Worm (Caenorhabditis elegans) whole organism, L4 larva: ENCODE results near the gene F46C5.7.

Source experiments
- F10B5.3 ChIP-seq: sonication (generic microtip); optimal IDR thresholded peaks from 2 replicates; lab custom pipeline; 2016; ENCODE audit warnings: mild to moderate bottlenecking, missing genetic modification characterization, missing compliant biosample characterization
- F37D6.2 ChIP-seq: sonication (generic microtip); optimal IDR thresholded peaks from 2 replicates; lab custom pipeline; 2016; ENCODE audit warnings: mild to moderate bottlenecking, missing genetic modification characterization, missing compliant biosample characterization
- F49E8.2 ChIP-seq: sonication (generic microtip); optimal IDR thresholded peaks from 2 replicates; lab custom pipeline; 2016; ENCODE audit warnings: missing compliant biosample characterization, mild to moderate bottlenecking, missing genetic modification characterization, borderline replicate concordance
- T20F7.1 ChIP-seq: fragments of 200-800 bp; sonication (Bioruptor generic); optimal IDR thresholded peaks from 2 replicates; lab custom pipeline; 2018; ENCODE audit warnings: mild to moderate bottlenecking, missing genetic modification characterization, missing compliant biosample characterization
- ZK337.2 ChIP-seq: fragments of 200-800 bp; sonication (Bioruptor generic); IDR thresholded peaks from 2 replicates; pipeline ENCODE4 v1.3.6; 2022; ENCODE audit warnings: missing genetic modification reagents, missing genetic modification characterization, missing compliant biosample characterization
- ZK546.5 ChIP-seq, 2 experiments: sonication (generic microtip); optimal IDR thresholded peaks; 2 replicates each; lab custom pipeline; 2017; ENCODE audit warnings: missing biosample characterization in 2 of 2, missing genetic modification characterization in 2 of 2
- aha-1 ChIP-seq: fragments of 150-350 bp; peaks from one replicate; lab custom pipeline; 2014; ENCODE audit warnings: missing biosample characterization, missing genetic modification characterization
- arid-1 ChIP-seq: fragments of 200-800 bp; sonication (Bioruptor generic); conservative IDR thresholded peaks from 2 replicates; pipeline ENCODE4 v1.3.6; 2022; ENCODE audit warnings: missing genetic modification reagents, missing genetic modification characterization, missing compliant biosample characterization
- ceh-20 ChIP-seq: fragments of 200-800 bp; sonication (Bioruptor generic); IDR thresholded peaks from 2 replicates; pipeline ENCODE4 v1.3.6; 2022; ENCODE audit warnings: missing genetic modification reagents, missing genetic modification characterization, missing compliant biosample characterization
- ceh-32 ChIP-seq: sonication (generic microtip); optimal IDR thresholded peaks from 2 replicates; lab custom pipeline; 2016; ENCODE audit warnings: mild to moderate bottlenecking, missing genetic modification characterization, missing compliant biosample characterization; ENCODE audit not compliant: poor library complexity
- ces-1 ChIP-seq: fragments of 150-350 bp; sonication (generic microtip); optimal IDR thresholded peaks from 4 replicates; lab custom pipeline; 2014; ENCODE audit warnings: missing biosample characterization, missing genetic modification reagents, missing genetic modification characterization
- cey-2 ChIP-seq: sonication (generic microtip); optimal IDR thresholded peaks from 3 replicates; lab custom pipeline; 2017; ENCODE audit warnings: missing genetic modification characterization, mild to moderate bottlenecking, missing compliant biosample characterization, antibody characterized with exemption, borderline replicate concordance; ENCODE audit not compliant: insufficient read depth
- ctbp-1 ChIP-seq: fragments of 200-800 bp; sonication (Bioruptor generic); IDR thresholded peaks from 2 replicates; pipeline ENCODE4 v1.3.6; 2022; ENCODE audit warnings: missing genetic modification reagents, missing genetic modification characterization, missing compliant biosample characterization
- daf-16 ChIP-seq, 3 experiments: sonication (generic microtip); optimal IDR thresholded peaks; 2 replicates each; lab custom pipeline; 2016 to 2017; ENCODE audit warnings: missing genetic modification characterization in 3 of 3, missing genetic modification reagents in 3 of 3, mild to moderate bottlenecking in 2 of 3, missing compliant biosample characterization in 2 of 3, missing biosample characterization in 1 of 3, moderate library complexity in 1 of 3
- dmd-8 ChIP-seq: fragments of 200-800 bp; sonication (Bioruptor generic); IDR thresholded peaks from 2 replicates; pipeline ENCODE4 v1.3.6; 2022; ENCODE audit warnings: missing genetic modification characterization, missing compliant biosample characterization
- dmd-9 ChIP-seq: fragments of 200-800 bp; sonication (Bioruptor generic); IDR thresholded peaks from 2 replicates; pipeline ENCODE4 v1.3.6; 2022; ENCODE audit warnings: missing genetic modification reagents, missing genetic modification characterization, missing compliant biosample characterization
- duxl-1 ChIP-seq: sonication (generic microtip); optimal IDR thresholded peaks from 2 replicates; lab custom pipeline; 2016; ENCODE audit warnings: mild to moderate bottlenecking, missing genetic modification characterization, moderate library complexity, missing compliant biosample characterization; ENCODE audit not compliant: poor library complexity
- egl-27 ChIP-seq: sonication (generic microtip); optimal IDR thresholded peaks from 3 replicates; lab custom pipeline; 2017; ENCODE audit warnings: missing biosample characterization, missing genetic modification reagents, missing genetic modification characterization
- fkh-10 ChIP-seq: fragments of 150-350 bp; optimal IDR thresholded peaks from 2 replicates; lab custom pipeline; 2014; ENCODE audit warnings: missing biosample characterization, missing genetic modification reagents, missing genetic modification characterization
- hlh-11 ChIP-seq: fragments of 200-800 bp; sonication (Bioruptor generic); optimal IDR thresholded peaks from 2 replicates; lab custom pipeline; 2018; ENCODE audit warnings: mild to moderate bottlenecking, missing genetic modification characterization, missing compliant biosample characterization
- hlh-30 ChIP-seq: sonication (generic microtip); optimal IDR thresholded peaks from 2 replicates; lab custom pipeline; 2017; ENCODE audit warnings: antibody characterized with exemption, mild to moderate bottlenecking, missing genetic modification characterization, missing compliant biosample characterization; ENCODE audit not compliant: insufficient read depth
- hmg-1.1 ChIP-seq: fragments of 200-800 bp; sonication (Bioruptor generic); IDR thresholded peaks from 2 replicates; pipeline ENCODE4 v1.3.6; 2022; ENCODE audit warnings: missing genetic modification reagents, missing genetic modification characterization, missing compliant biosample characterization
- jun-1 ChIP-seq: fragments of 150-350 bp; optimal IDR thresholded peaks from 2 replicates; lab custom pipeline; 2014; ENCODE audit warnings: missing biosample characterization, missing genetic modification reagents, missing genetic modification characterization
- lin-39 ChIP-seq: fragments of 150-350 bp; optimal IDR thresholded peaks from 2 replicates; lab custom pipeline; 2014; ENCODE audit warnings: missing biosample characterization, missing genetic modification reagents, missing genetic modification characterization
- lir-3 ChIP-seq: sonication (generic microtip); optimal IDR thresholded peaks from 2 replicates; lab custom pipeline; 2016; ENCODE audit warnings: mild to moderate bottlenecking, missing genetic modification characterization, missing compliant biosample characterization
- lsy-2 ChIP-seq, 2 experiments: fragments of 150-350 bp in 1 of 2; sonication (generic microtip) in 1 of 2; optimal IDR thresholded peaks; 2 replicates each; lab custom pipeline; 2014 to 2017; ENCODE audit warnings: missing biosample characterization in 2 of 2, missing genetic modification characterization in 2 of 2
- madf-5 ChIP-seq, 2 experiments: fragments of 200-800 bp; sonication (Bioruptor generic); IDR thresholded peaks; 2 replicates each; pipeline ENCODE4 v1.3.6; 2022; ENCODE audit warnings: missing compliant biosample characterization in 2 of 2, missing genetic modification characterization in 2 of 2
- mdl-1 ChIP-seq, 2 experiments: fragments of 150-350 bp in 1 of 2; sonication (generic microtip) in 1 of 2; optimal IDR thresholded peaks; 2 replicates each; lab custom pipeline; 2014 to 2017; ENCODE audit warnings: missing biosample characterization in 2 of 2, missing genetic modification characterization in 2 of 2
- mdt-29 ChIP-seq: fragments of 200-800 bp; sonication (Bioruptor generic); IDR thresholded peaks from 2 replicates; pipeline ENCODE4 v1.3.6; 2022; ENCODE audit warnings: missing genetic modification reagents, missing genetic modification characterization, missing compliant biosample characterization
- mep-1 ChIP-seq: fragments of 150-350 bp; sonication (generic microtip); optimal IDR thresholded peaks from 3 replicates; lab custom pipeline; 2014; ENCODE audit warnings: missing biosample characterization, missing genetic modification characterization
- mes-2 ChIP-seq: sonication (generic microtip); optimal IDR thresholded peaks from 2 replicates; lab custom pipeline; 2016; ENCODE audit warnings: missing genotype, mild to moderate bottlenecking, missing genetic modification characterization, missing compliant biosample characterization; ENCODE audit not compliant: poor library complexity, severe bottlenecking
- nhr-11 ChIP-seq: fragments of 150-350 bp; optimal IDR thresholded peaks from 2 replicates; lab custom pipeline; 2014; ENCODE audit warnings: missing biosample characterization, missing genetic modification characterization
- nhr-237 ChIP-seq: sonication (generic microtip); optimal IDR thresholded peaks from 2 replicates; lab custom pipeline; 2017; ENCODE audit warnings: missing biosample characterization, missing genetic modification characterization
- nhr-41 ChIP-seq: fragments of 200-800 bp; sonication (Bioruptor generic); IDR thresholded peaks from 2 replicates; pipeline ENCODE4 v1.3.6; 2022; ENCODE audit warnings: missing genetic modification reagents, missing genetic modification characterization, missing compliant biosample characterization
- nhr-48 ChIP-seq: sonication (generic microtip); optimal IDR thresholded peaks from 2 replicates; lab custom pipeline; 2016; ENCODE audit warnings: mild to moderate bottlenecking, missing genetic modification characterization, missing compliant biosample characterization
- rbr-2 ChIP-seq: sonication (generic microtip); optimal IDR thresholded peaks from 2 replicates; lab custom pipeline; 2016; ENCODE audit warnings: missing genotype, missing genetic modification characterization, missing compliant biosample characterization
- skn-1 ChIP-seq: fragments of 150-350 bp; optimal IDR thresholded peaks from 2 replicates; lab custom pipeline; 2014; ENCODE audit warnings: missing biosample characterization, missing genetic modification characterization
- snpc-4 ChIP-seq: fragments of 150-350 bp; optimal IDR thresholded peaks from 2 replicates; lab custom pipeline; 2014; ENCODE audit warnings: missing biosample characterization, missing genetic modification characterization
- spr-1 ChIP-seq: sonication (generic microtip); optimal IDR thresholded peaks from 2 replicates; lab custom pipeline; 2016; ENCODE audit warnings: mild to moderate bottlenecking, missing genetic modification characterization, missing compliant biosample characterization
- tag-97 ChIP-seq: fragments of 200-800 bp; sonication (Bioruptor generic); IDR thresholded peaks from 2 replicates; pipeline ENCODE4 v1.3.6; 2022; ENCODE audit warnings: missing genetic modification characterization, missing compliant biosample characterization
- unc-62 ChIP-seq, 3 experiments: fragments of 150-350 bp in 1 of 3; sonication (generic microtip); optimal IDR thresholded peaks in 2 of 3; peaks in 1 of 3; 1 replicate in 1 of 3; 2 replicates in 2 of 3; lab custom pipeline; 2014 to 2017; ENCODE audit warnings: missing biosample characterization in 3 of 3, missing genetic modification characterization in 3 of 3, missing genetic modification reagents in 3 of 3, missing genotype in 1 of 3
- zag-1 ChIP-seq: fragments of 150-350 bp; optimal IDR thresholded peaks from 2 replicates; lab custom pipeline; 2014; ENCODE audit warnings: missing biosample characterization, missing genetic modification characterization
- zfp-2 ChIP-seq: sonication (generic microtip); optimal IDR thresholded peaks from 2 replicates; lab custom pipeline; 2016; ENCODE audit warnings: mild to moderate bottlenecking, missing genetic modification characterization, missing compliant biosample characterization
- zfp-3 ChIP-seq: fragments of 200-800 bp; sonication (Bioruptor generic); conservative IDR thresholded peaks from 2 replicates; pipeline ENCODE4 v1.3.6; 2022; ENCODE audit warnings: missing genetic modification reagents, missing genetic modification characterization, missing compliant biosample characterization
- zip-2 ChIP-seq: fragments of 150-350 bp; optimal IDR thresholded peaks from 2 replicates; lab custom pipeline; 2014; ENCODE audit warnings: missing biosample characterization, missing genetic modification characterization
- ztf-11 ChIP-seq: fragments of 150-350 bp; optimal IDR thresholded peaks from 2 replicates; lab custom pipeline; 2014; ENCODE audit warnings: missing biosample characterization, missing genetic modification characterization
- ztf-7 ChIP-seq: fragments of 150-350 bp; optimal IDR thresholded peaks from 2 replicates; lab custom pipeline; 2014; ENCODE audit warnings: missing biosample characterization, missing genetic modification characterization

The F46C5.7 gene

ce11 chrII:8794072-8794471 lies 45.1 kb upstream of the F46C5.7 start, which contains the start of gene F07H5.7 (continued):
- TF ChIP-seq lir-3 (tag; lab: Kevin White, UChicago): no peak

DNA sequence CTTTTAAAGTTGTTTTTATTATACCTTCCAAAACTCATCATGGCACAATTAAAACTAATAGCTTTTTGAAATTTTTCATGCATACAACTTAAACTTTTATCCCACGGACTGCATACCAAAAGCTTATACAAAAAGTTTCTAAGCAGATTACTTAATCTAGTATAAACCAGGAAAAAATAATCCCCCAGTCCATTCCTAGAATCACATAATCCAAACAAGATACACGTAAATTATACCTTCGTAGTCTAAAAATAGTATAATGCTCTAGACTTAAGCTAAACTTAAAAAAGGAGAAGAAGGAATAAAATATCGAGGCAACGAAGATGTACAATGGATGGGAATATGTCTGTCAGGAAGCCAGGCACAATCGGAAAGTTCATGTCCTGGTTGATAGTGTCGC lies 43.9 kb upstream of the F46C5.7 start:
- TF ChIP-seq ztf-7 (tag; lab: Kevin White, UChicago): no peak
- TF ChIP-seq jun-1 (tag; lab: Kevin White, UChicago): no peak
- no peak for TF ChIP-seq spr-1 (tag; lab: Kevin White, UChicago)
- TF ChIP-seq F49E8.2: no peak
- TF ChIP-seq ZK337.2 (GFP tag; lab: Robert Waterston, UW): no peak
- no peak for TF ChIP-seq aha-1 (tag; lab: Kevin White, UChicago)
- TF ChIP-seq nhr-237: no peak
- no peak for TF ChIP-seq mdt-29 (GFP tag; lab: Robert Waterston, UW)
- TF ChIP-seq zip-2: no peak
- TF ChIP-seq lsy-2 (tag; optimal IDR thresholded peaks at IDR 0.05; lab: Kevin White, UChicago): no peak
- TF ChIP-seq lir-3 (tag; lab: Kevin White, UChicago): no peak
- TF ChIP-seq cey-2 (tag; lab: Kevin White, UChicago): no peak
- TF ChIP-seq ctbp-1 (GFP tag; lab: Robert Waterston, UW): no peak
- no peak for TF ChIP-seq snpc-4 (tag; lab: Kevin White, UChicago)
- TF ChIP-seq lin-39 (tag; lab: Kevin White, UChicago): no peak

- TF ChIP-seq madf-5 (GFP tag; IDR thresholded peaks at IDR 0.05; lab: Robert Waterston, UW): no peak
- TF ChIP-seq egl-27 (tag; lab: Kevin White, UChicago): no peak
- TF ChIP-seq mep-1 (tag; lab: Kevin White, UChicago): peak; percentile 77
- TF ChIP-seq ceh-20 (GFP tag; lab: Robert Waterston, UW): peak; percentile 72; the same call in 1 of the 2 replicates
- TF ChIP-seq tag-97 (GFP tag; lab: Robert Waterston, UW): peak; percentile 98
- TF ChIP-seq ces-1 (GFP tag; lab: Kevin White, UChicago): peak; percentile 25
- TF ChIP-seq unc-62 (GFP tag; optimal IDR thresholded peaks at IDR 0.05 in 1 of 2; lab: Kevin White, UChicago): peak in 1 of 2 experiments; percentile 88
- TF ChIP-seq unc-62 (tag; optimal IDR thresholded peaks at IDR 0.05; lab: Kevin White, UChicago): no peak
- TF ChIP-seq hlh-11 (tag; lab: Kevin White, UChicago): peak; percentile 57
- no peak for TF ChIP-seq F10B5.3 (tag; lab: Kevin White, UChicago)
- TF ChIP-seq dmd-9: no peak
- peak; percentile 96 for TF ChIP-seq fkh-10 (GFP tag; lab: Kevin White, UChicago)
- peak; percentile 6 for TF ChIP-seq ceh-32 (tag; lab: Kevin White, UChicago)
- TF ChIP-seq nhr-48 (tag; lab: Kevin White, UChicago): peak; percentile 54
- peak; percentile 59 for TF ChIP-seq F37D6.2 (tag; lab: Kevin White, UChicago)
- TF ChIP-seq zfp-2: no peak
- TF ChIP-seq dmd-8: 0 out of 2 replicates have a peak, but pooled peaks have one; percentile 55
- peak; percentile 88 for TF ChIP-seq rbr-2 (tag; lab: Kevin White, UChicago)
- no peak for TF ChIP-seq nhr-237
- no peak for TF ChIP-seq ZK546.5 (tag; optimal IDR thresholded peaks at IDR 0.05; lab: Kevin White, UChicago)
- TF ChIP-seq arid-1 (GFP tag; lab: Robert Waterston, UW): no peak
- no peak for TF ChIP-seq zag-1 (tag; lab: Kevin White, UChicago)
- peak; percentile 3 to 76 for TF ChIP-seq mdl-1 (tag; optimal IDR thresholded peaks at IDR 0.05; lab: Kevin White, UChicago)
- peak; percentile 49 for TF ChIP-seq hmg-1.1 (GFP tag; lab: Robert Waterston, UW)
- no peak for TF ChIP-seq T20F7.1
- peak in 1 of 2 experiments; percentile 49 for TF ChIP-seq daf-16 (GFP tag; optimal IDR thresholded peaks at IDR 0.05; lab: Kevin White, UChicago)
- TF ChIP-seq daf-16 (tag; optimal IDR thresholded peaks at IDR 0.05; lab: Kevin White, UChicago): no peak
- TF ChIP-seq skn-1: no peak
- no peak for TF ChIP-seq zfp-3
- TF ChIP-seq nhr-41 (GFP tag; lab: Robert Waterston, UW): no peak
- TF ChIP-seq hlh-30 (tag; lab: Kevin White, UChicago): peak; percentile 67
- peak; percentile 63 for TF ChIP-seq nhr-11 (tag; lab: Kevin White, UChicago)
- no peak for TF ChIP-seq mes-2 (tag; lab: Kevin White, UChicago)
- TF ChIP-seq cey-2 (tag; lab: Kevin White, UChicago): no peak
- TF ChIP-seq ztf-11 (tag; lab: Kevin White, UChicago): no peak
- no peak for TF ChIP-seq duxl-1 (tag; lab: Kevin White, UChicago)
Measured at ce11 chrII:8796391-8796790, 42.7 kb upstream of the F46C5.7 start.
